ENCODE assay signal across 3 fruit fly cellular contexts in genomic region chr3R:8149003-8149402, dm6.
TF ChIP-seq lines count a peak whose summit lies in the region.

No protein-coding gene starts in this region.

- TF ChIP-seq CTCF in whole organism, embryonic (GFP tag; optimal IDR thresholded peaks at IDR 0.05; lab: Kevin White, UChicago) = no peak

TF ChIP-seq in whole organism, embryonic, 481 proteins besides CTCF, POLR2A, EP300 and RAD21:
- TF ChIP-seq croc (GFP tag; conservative IDR thresholded peaks at IDR 0.05; lab: Robert Waterston, UW) (no peak), ham (GFP tag; IDR thresholded peaks at IDR 0.05; lab: Robert Waterston, UW) (no peak), trem (tag; optimal IDR thresholded peaks at IDR 0.05; lab: Kevin White, UChicago) (no peak), Ets65A (GFP tag; lab: Kevin White, UChicago) (peak; percentile 75), kay (GFP tag; optimal IDR thresholded peaks at IDR 0.05; lab: Kevin White, UChicago) (no peak)
TF ChIP-seq in whole organism, embryonic: peak in this region for 1.

TF ChIP-seq in whole organism, prepupa, 60 proteins besides CTCF, POLR2A, EP300 and RAD21:
- TF ChIP-seq Eip75B (GFP tag; optimal IDR thresholded peaks at IDR 0.05; lab: Kevin White, UChicago) (no peak), Eip78C (GFP tag; lab: Kevin White, UChicago) (peak; percentile 52)

TF ChIP-seq in whole organism, pupa, 21 proteins besides CTCF, POLR2A, EP300 and RAD21:
- TF ChIP-seq CG8159 (tag; optimal IDR thresholded peaks at IDR 0.05; lab: Kevin White, UChicago) (no peak), CG13204 (GFP tag; optimal IDR thresholded peaks at IDR 0.05; lab: Kevin White, UChicago) (peak; percentile 82)
TF ChIP-seq in whole organism, pupa: peak in this region for 1.
